Fruit fly (Drosophila melanogaster) whole organism, embryonic: Measurements from ENCODE around the gene CG32305.

Experiments
- ATbp ChIP-seq: fragments of 200-800 bp; sonication (Bioruptor generic); optimal IDR thresholded peaks from 2 replicates; lab custom pipeline; 2017; ENCODE audit warnings: missing biosample characterization, mild to moderate bottlenecking, missing genetic modification characterization, missing genetic modification reagents
- Antp ChIP-seq: fragments of 200-800 bp; sonication (Bioruptor generic); optimal IDR thresholded peaks from 3 replicates; lab custom pipeline; 2016; ENCODE audit warnings: missing biosample characterization, missing genetic modification characterization
- B-H2 ChIP-seq: fragments of 200-800 bp; sonication (Bioruptor generic); optimal IDR thresholded peaks from 2 replicates; lab custom pipeline; 2018; ENCODE audit warnings: missing biosample characterization, mild to moderate bottlenecking, missing genetic modification characterization
- Bteb2 ChIP-seq: fragments of 200-800 bp; sonication (Bioruptor generic); optimal IDR thresholded peaks from 2 replicates; lab custom pipeline; 2016; ENCODE audit warnings: missing biosample characterization, missing genetic modification characterization
- C15 ChIP-seq: fragments of 200-800 bp; sonication (Bioruptor generic); IDR thresholded peaks from 3 replicates; pipeline ENCODE4 v1.3.6; 2022; ENCODE audit warnings: missing biosample characterization, missing genetic modification characterization
- CG10267 ChIP-seq: fragments of 200-800 bp; sonication (Bioruptor generic); optimal IDR thresholded peaks from 2 replicates; lab custom pipeline; 2018; ENCODE audit warnings: missing biosample characterization, mild to moderate bottlenecking, missing genetic modification characterization, moderate library complexity
- CG1233 ChIP-seq: fragments of 200-800 bp; sonication (Bioruptor generic); optimal IDR thresholded peaks from 4 replicates; lab custom pipeline; 2018; ENCODE audit warnings: missing biosample characterization, mild to moderate bottlenecking, missing genetic modification characterization
- CG13296 ChIP-seq: fragments of 200-800 bp; sonication (Bioruptor generic); optimal IDR thresholded peaks from 3 replicates; lab custom pipeline; 2018; ENCODE audit warnings: missing biosample characterization, mild to moderate bottlenecking, missing genetic modification characterization
- CG13624 ChIP-seq: fragments of 200-800 bp; sonication (Bioruptor generic); optimal IDR thresholded peaks from 2 replicates; lab custom pipeline; 2016; ENCODE audit warnings: missing biosample characterization, missing genetic modification characterization
- CG13775 ChIP-seq: fragments of 200-800 bp; sonication (Bioruptor generic); optimal IDR thresholded peaks from 3 replicates; lab custom pipeline; 2017; ENCODE audit warnings: missing biosample characterization, mild to moderate bottlenecking, missing genetic modification characterization
- CG15073 ChIP-seq: fragments of 200-800 bp; sonication (Bioruptor generic); optimal IDR thresholded peaks from 2 replicates; lab custom pipeline; 2016; ENCODE audit warnings: missing biosample characterization, missing genetic modification characterization
- CG17612 ChIP-seq: fragments of 200-800 bp; sonication (Bioruptor generic); IDR thresholded peaks from 2 replicates; pipeline ENCODE4 v1.3.6; 2022; ENCODE audit warnings: missing biosample characterization, missing genetic modification characterization
- CG2199 ChIP-seq: fragments of 200-800 bp; sonication (Bioruptor generic); IDR thresholded peaks from 3 replicates; pipeline ENCODE4 v1.3.6; 2022; ENCODE audit warnings: missing biosample characterization, missing genetic modification characterization
- CG3163 ChIP-seq: fragments of 200-800 bp; sonication (Bioruptor generic); optimal IDR thresholded peaks from 3 replicates; lab custom pipeline; 2016; ENCODE audit warnings: missing biosample characterization, missing genetic modification characterization
- CG32767 ChIP-seq: fragments of 200-800 bp; sonication (Bioruptor generic); IDR thresholded peaks from 2 replicates; pipeline ENCODE4 v1.3.6; 2022; ENCODE audit warnings: missing biosample characterization, missing genetic modification characterization
- CG4404 ChIP-seq: fragments of 200-800 bp; sonication (Bioruptor generic); IDR thresholded peaks from 2 replicates; pipeline ENCODE4 v1.3.6; 2022; ENCODE audit warnings: missing biosample characterization, missing genetic modification characterization
- CG5953 ChIP-seq: fragments of 200-800 bp; sonication (Bioruptor generic); IDR thresholded peaks from 2 replicates; pipeline ENCODE4 v1.3.6; 2022; ENCODE audit warnings: missing biosample characterization, missing genetic modification characterization
- CG6813 ChIP-seq: fragments of 200-800 bp; sonication (Bioruptor generic); optimal IDR thresholded peaks from 2 replicates; lab custom pipeline; 2017; ENCODE audit warnings: missing biosample characterization, missing genetic modification characterization, mild to moderate bottlenecking, moderate library complexity, missing genetic modification reagents
- CG7271 ChIP-seq: fragments of 200-800 bp; sonication (Bioruptor generic); optimal IDR thresholded peaks from 2 replicates; lab custom pipeline; 2018; ENCODE audit warnings: missing biosample characterization, mild to moderate bottlenecking, missing genetic modification characterization, moderate library complexity
- CG9437 ChIP-seq: fragments of 200-800 bp; sonication (Bioruptor generic); optimal IDR thresholded peaks from 2 replicates; lab custom pipeline; 2018; ENCODE audit warnings: missing biosample characterization, mild to moderate bottlenecking, missing genetic modification characterization
- D19B ChIP-seq: fragments of 200-800 bp; sonication (Bioruptor generic); optimal IDR thresholded peaks from 2 replicates; lab custom pipeline; 2017; ENCODE audit warnings: missing biosample characterization, mild to moderate bottlenecking, missing genetic modification characterization
- Dad ChIP-seq: fragments of 200-800 bp; sonication (Bioruptor generic); optimal IDR thresholded peaks from 3 replicates; lab custom pipeline; 2016; ENCODE audit warnings: missing biosample characterization, missing genetic modification characterization
- Hey ChIP-seq: fragments of 200-800 bp; sonication (Bioruptor generic); optimal IDR thresholded peaks from 3 replicates; lab custom pipeline; 2018; ENCODE audit warnings: missing biosample characterization, mild to moderate bottlenecking, missing genetic modification characterization
- NfI ChIP-seq: fragments of 200-800 bp; sonication (Bioruptor generic); optimal IDR thresholded peaks from 3 replicates; lab custom pipeline; 2018; ENCODE audit warnings: missing biosample characterization, mild to moderate bottlenecking, missing genetic modification characterization, moderate library complexity
- PHDP ChIP-seq: fragments of 200-800 bp; sonication (Bioruptor generic); optimal IDR thresholded peaks from 3 replicates; lab custom pipeline; 2018; ENCODE audit warnings: missing biosample characterization, mild to moderate bottlenecking, missing genetic modification characterization, moderate library complexity
- Ravus ChIP-seq: fragments of 200-800 bp; sonication (Bioruptor generic); IDR thresholded peaks from 2 replicates; pipeline ENCODE4 v1.3.6; 2022; ENCODE audit warnings: missing biosample characterization, missing genetic modification characterization
- Rfx ChIP-seq: fragments of 200-800 bp; sonication (Bioruptor generic); IDR thresholded peaks from 2 replicates; pipeline ENCODE4 v1.3.6; 2022; ENCODE audit warnings: missing biosample characterization, missing genetic modification characterization
- Sox102F ChIP-seq: fragments of 200-800 bp; sonication (Bioruptor generic); optimal IDR thresholded peaks from 2 replicates; lab custom pipeline; 2018; ENCODE audit warnings: missing biosample characterization, mild to moderate bottlenecking, missing genetic modification characterization, moderate library complexity
- ab ChIP-seq: fragments of 200-800 bp; sonication (Bioruptor generic); optimal IDR thresholded peaks from 2 replicates; lab custom pipeline; 2016; ENCODE audit warnings: missing biosample characterization, missing genetic modification characterization
- abd-A ChIP-seq: fragments of 200-800 bp; sonication (Bioruptor generic); optimal IDR thresholded peaks from 3 replicates; lab custom pipeline; 2019; ENCODE audit warnings: missing biosample characterization, mild to moderate bottlenecking, missing genetic modification characterization, moderate library complexity
- al ChIP-seq: fragments of 200-800 bp; sonication (Bioruptor generic); IDR thresholded peaks from 2 replicates; pipeline ENCODE4 v1.3.6; 2022; ENCODE audit warnings: missing biosample characterization, missing genetic modification characterization
- az2 ChIP-seq: fragments of 200-800 bp; sonication (Bioruptor generic); optimal IDR thresholded peaks from 3 replicates; lab custom pipeline; 2016; ENCODE audit warnings: missing biosample characterization, missing genetic modification characterization
- corto ChIP-seq: fragments of 200-800 bp; sonication (Bioruptor generic); optimal IDR thresholded peaks from 2 replicates; lab custom pipeline; 2016; ENCODE audit warnings: missing biosample characterization, mild to moderate bottlenecking, missing genetic modification characterization, moderate library complexity
- crp ChIP-seq, 2 experiments: fragments of 200-800 bp; sonication (Bioruptor generic); optimal IDR thresholded peaks; 2 replicates in 1 of 2; 3 replicates in 1 of 2; lab custom pipeline; 2017; ENCODE audit warnings: missing biosample characterization in 2 of 2, missing genetic modification characterization in 2 of 2, mild to moderate bottlenecking in 1 of 2, moderate library complexity in 1 of 2
- disco-r ChIP-seq: fragments of 200-800 bp; sonication (Bioruptor generic); optimal IDR thresholded peaks from 2 replicates; lab custom pipeline; 2016; ENCODE audit warnings: missing biosample characterization, missing genetic modification characterization
- dm ChIP-seq: fragments of 200-800 bp; sonication (Bioruptor generic); optimal IDR thresholded peaks from 3 replicates; lab custom pipeline; 2016; ENCODE audit warnings: missing biosample characterization, missing genetic modification characterization
- fd96Cb ChIP-seq: fragments of 200-800 bp; sonication (Bioruptor generic); optimal IDR thresholded peaks from 2 replicates; lab custom pipeline; 2018; ENCODE audit warnings: missing biosample characterization, mild to moderate bottlenecking, missing genetic modification characterization, moderate library complexity
- gsb-n ChIP-seq: fragments of 200-800 bp; sonication (Bioruptor generic); optimal IDR thresholded peaks from 3 replicates; lab custom pipeline; 2018; ENCODE audit warnings: missing biosample characterization, mild to moderate bottlenecking, missing genetic modification characterization
- ind ChIP-seq: fragments of 200-800 bp; sonication (Bioruptor generic); optimal IDR thresholded peaks from 3 replicates; lab custom pipeline; 2016; ENCODE audit warnings: missing biosample characterization, missing genetic modification characterization
- jumu ChIP-seq: fragments of 200-800 bp; sonication (Bioruptor generic); optimal IDR thresholded peaks from 3 replicates; lab custom pipeline; 2016; ENCODE audit warnings: missing biosample characterization, missing genetic modification characterization
- ken ChIP-seq: fragments of 200-800 bp; sonication (Bioruptor generic); IDR thresholded peaks from 3 replicates; pipeline ENCODE4 v1.3.6; 2022; ENCODE audit warnings: missing biosample characterization, missing genetic modification characterization
- kni ChIP-seq: fragments of 200-800 bp; sonication (Bioruptor generic); optimal IDR thresholded peaks from 3 replicates; lab custom pipeline; 2017; ENCODE audit warnings: mild to moderate bottlenecking, missing biosample characterization, missing genetic modification reagents, missing genetic modification characterization
- nom ChIP-seq: fragments of 200-800 bp; sonication (Bioruptor generic); optimal IDR thresholded peaks from 2 replicates; lab custom pipeline; 2017; ENCODE audit warnings: missing biosample characterization, missing genetic modification characterization, mild to moderate bottlenecking, moderate library complexity, missing genetic modification reagents
- org-1 ChIP-seq: fragments of 200-800 bp; sonication (Bioruptor generic); optimal IDR thresholded peaks from 2 replicates; lab custom pipeline; 2017; ENCODE audit warnings: missing biosample characterization, missing genetic modification characterization
- peb ChIP-seq: fragments of 200-800 bp; sonication (Bioruptor generic); IDR thresholded peaks from 2 replicates; pipeline ENCODE4 v1.3.6; 2022; ENCODE audit warnings: missing biosample characterization, missing genetic modification characterization
- pzg ChIP-seq: fragments of 200-800 bp; sonication (Bioruptor generic); optimal IDR thresholded peaks from 3 replicates; lab custom pipeline; 2018; ENCODE audit warnings: missing biosample characterization, mild to moderate bottlenecking, missing genetic modification characterization, moderate library complexity
- row ChIP-seq: fragments of 200-800 bp; sonication (Bioruptor generic); IDR thresholded peaks from 3 replicates; pipeline ENCODE4 v1.3.6; 2022; ENCODE audit warnings: missing biosample characterization, missing genetic modification characterization
- slp2 ChIP-seq: fragments of 200-800 bp; sonication (Bioruptor generic); optimal IDR thresholded peaks from 2 replicates; lab custom pipeline; 2016; ENCODE audit warnings: missing biosample characterization, missing genetic modification characterization
- sna ChIP-seq: fragments of 200-800 bp; sonication (Bioruptor generic); IDR thresholded peaks from 2 replicates; pipeline ENCODE4 v1.3.6; 2022; ENCODE audit warnings: missing biosample characterization, missing genetic modification characterization; ENCODE audit not compliant: partially characterized antibody
- tna ChIP-seq: fragments of 200-800 bp; sonication (Bioruptor generic); IDR thresholded peaks from 2 replicates; pipeline ENCODE4 v1.3.6; 2022; ENCODE audit warnings: missing biosample characterization, missing genetic modification characterization; ENCODE audit not compliant: partially characterized antibody
- trem ChIP-seq: fragments of 200-800 bp; optimal IDR thresholded peaks from 3 replicates; lab custom pipeline; 2019; ENCODE audit warnings: missing biosample characterization, mild to moderate bottlenecking, missing genetic modification characterization, moderate library complexity

CG32305 gene

DNA sequence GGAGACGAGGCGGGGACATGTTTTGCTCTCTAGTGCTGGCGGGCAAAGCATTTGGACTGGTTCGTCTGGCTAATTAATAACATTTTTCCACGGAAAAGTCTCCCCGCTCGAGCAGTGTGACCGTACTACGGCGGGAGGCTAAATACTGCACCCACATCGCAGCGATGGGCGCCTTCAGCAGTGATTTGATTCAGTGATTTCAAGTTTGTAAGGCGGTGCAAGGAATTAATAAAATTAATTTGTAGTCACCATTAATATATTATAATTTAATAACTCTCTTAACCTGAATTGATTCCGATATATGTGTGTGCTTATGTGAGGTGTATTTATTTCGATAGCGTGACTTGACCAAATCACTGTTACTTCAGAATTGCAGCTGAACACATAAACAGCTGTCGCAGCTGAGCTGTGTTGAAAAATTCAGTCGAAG, 14.1 kb downstream of the CG32305 start, which contains the start of the genes oxt and CG13807 (continued):
- TF ChIP-seq disco-r (GFP tag; lab: Kevin White, UChicago): no peak
- no peak for TF ChIP-seq kni (GFP tag; lab: Kevin White, UChicago)
- TF ChIP-seq CG13775 (GFP tag; lab: Kevin White, UChicago): peak; percentile 91
- TF ChIP-seq CG15073 (GFP tag; lab: Kevin White, UChicago): peak; percentile 31
- peak; percentile 60 for TF ChIP-seq CG13624 (GFP tag; lab: Kevin White, UChicago)
- TF ChIP-seq nom (GFP tag; lab: Kevin White, UChicago): peak; percentile 63
- TF ChIP-seq crp (GFP tag; optimal IDR thresholded peaks at IDR 0.05; lab: Kevin White, UChicago): peak; percentile 84 to 95
- peak; percentile 80 for TF ChIP-seq CG7271 (tag; lab: Kevin White, UChicago)
- peak; percentile 70 for TF ChIP-seq CG17612 (GFP tag; lab: Robert Waterston, UW)
- TF ChIP-seq CG9437 (GFP tag; lab: Kevin White, UChicago): peak; percentile 73
- peak; percentile 88 for TF ChIP-seq CG2199 (GFP tag; lab: Robert Waterston, UW)
- TF ChIP-seq Sox102F (GFP tag; lab: Kevin White, UChicago): peak; percentile 89
- no peak for TF ChIP-seq abd-A
- peak; percentile 42 for TF ChIP-seq slp2
- TF ChIP-seq Rfx: peak; percentile 93
- TF ChIP-seq az2 (GFP tag; lab: Kevin White, UChicago): peak; percentile 87
- peak; percentile 87 for TF ChIP-seq al (GFP tag; lab: Robert Waterston, UW)
- peak; percentile 45 for TF ChIP-seq CG6813 (GFP tag; lab: Kevin White, UChicago)
- TF ChIP-seq jumu (GFP tag; lab: Kevin White, UChicago): no peak
- peak; percentile 58 for TF ChIP-seq pzg (GFP tag; lab: Kevin White, UChicago)
- peak; percentile 90 for TF ChIP-seq CG10267 (tag; lab: Kevin White, UChicago)
- TF ChIP-seq Antp (GFP tag; lab: Kevin White, UChicago): peak; percentile 49
- TF ChIP-seq fd96Cb (tag; lab: Kevin White, UChicago): peak; percentile 76
- TF ChIP-seq dm (GFP tag; lab: Kevin White, UChicago): no peak
- no peak for TF ChIP-seq CG3163 (GFP tag; lab: Kevin White, UChicago)
- TF ChIP-seq CG5953 (GFP tag; lab: Robert Waterston, UW): peak; percentile 69
- TF ChIP-seq ind (GFP tag; lab: Kevin White, UChicago): peak; percentile 87
- TF ChIP-seq tna (GFP tag; lab: Robert Waterston, UW): no peak
- peak; percentile 44 for TF ChIP-seq Hey (tag; lab: Kevin White, UChicago)
- peak; percentile 82 for TF ChIP-seq CG4404 (GFP tag; lab: Robert Waterston, UW)
- peak; percentile 54 for TF ChIP-seq Ravus (GFP tag; lab: Robert Waterston, UW)
- TF ChIP-seq PHDP: peak; percentile 92
- peak; percentile 66 for TF ChIP-seq D19B (GFP tag; lab: Kevin White, UChicago)
- TF ChIP-seq Bteb2: peak; percentile 45
- TF ChIP-seq sna: no peak
- peak; percentile 78 for TF ChIP-seq ATbp (GFP tag; lab: Kevin White, UChicago)
- TF ChIP-seq row (GFP tag; lab: Robert Waterston, UW): peak; percentile 97
- peak; percentile 81 for TF ChIP-seq CG13296 (GFP tag; lab: Kevin White, UChicago)
- peak; percentile 90 for TF ChIP-seq B-H2
- TF ChIP-seq corto: no peak
- peak; percentile 90 for TF ChIP-seq CG1233
- TF ChIP-seq NfI: peak; percentile 92
- peak; percentile 88 for TF ChIP-seq trem (tag; lab: Kevin White, UChicago)
- peak; percentile 81 for TF ChIP-seq gsb-n (tag; lab: Kevin White, UChicago)
- TF ChIP-seq ab (GFP tag; lab: Kevin White, UChicago): peak; percentile 41
- peak; percentile 74; the same call in 2 of the 3 replicates for TF ChIP-seq C15 (GFP tag; lab: Robert Waterston, UW)
- peak; percentile 39 for TF ChIP-seq Dad (GFP tag; lab: Kevin White, UChicago)
- peak; percentile 89 for TF ChIP-seq CG32767 (GFP tag; lab: Robert Waterston, UW)
- TF ChIP-seq peb (GFP tag; lab: Robert Waterston, UW): peak; percentile 86
- TF ChIP-seq org-1 (GFP tag; lab: Kevin White, UChicago): peak; percentile 73
- TF ChIP-seq ken: peak; percentile 92
